Worm (Caenorhabditis elegans): ENCODE results near the gene srd-36.

DNA sequence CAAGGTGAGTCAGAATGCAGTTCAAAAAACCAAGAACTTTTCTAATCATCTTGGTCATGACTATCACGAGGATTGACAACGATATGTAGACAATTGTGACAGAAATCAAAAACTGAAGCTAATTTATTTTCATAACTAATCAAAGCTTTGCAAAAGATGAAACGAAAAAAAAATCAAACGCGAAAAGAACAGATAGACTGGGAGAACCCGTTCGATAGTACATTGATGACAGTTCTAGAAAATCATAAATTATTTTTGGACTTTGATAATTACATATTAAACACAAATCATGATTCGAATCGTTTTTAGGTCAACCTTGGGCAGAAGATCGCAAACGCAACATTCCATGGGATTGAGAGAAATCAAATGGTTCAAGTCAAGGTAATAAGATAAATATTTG is 30.5 kb upstream of the srd-36 start:
- TF ChIP-seq klf-2 (GFP tag; conservative IDR thresholded peaks at IDR 0.05) (no peak), flt-1 (GFP tag; IDR thresholded peaks at IDR 0.05) (no peak), T22C8.4 (GFP tag; IDR thresholded peaks at IDR 0.05) (no peak), tab-1 (GFP tag; IDR thresholded peaks at IDR 0.05) (no peak), ref-1 (GFP tag; conservative IDR thresholded peaks at IDR 0.05) (no peak)

All from whole organism, midembryonic.